Fruit fly (Drosophila melanogaster) whole organism, pupa: ENCODE measurements around the gene JMJD4.

ENCODE experiments used
- CG10348 ChIP-seq: fragments of 200-800 bp; sonication (Bioruptor generic); IDR thresholded peaks from 2 replicates; pipeline ENCODE4 v1.3.6; 2022; ENCODE audit warnings: missing biosample characterization, missing genetic modification characterization
- CG12605 ChIP-seq: fragments of 200-800 bp; sonication (Bioruptor generic); IDR thresholded peaks from 2 replicates; pipeline ENCODE4 v1.3.6; 2022; ENCODE audit warnings: missing biosample characterization, missing genetic modification characterization
- CG13204 ChIP-seq: fragments of 200-800 bp; sonication (Bioruptor generic); optimal IDR thresholded peaks from 2 replicates; lab custom pipeline; 2018; ENCODE audit warnings: missing biosample characterization, mild to moderate bottlenecking, missing genetic modification characterization, moderate library complexity
- CG14655 ChIP-seq: fragments of 200-800 bp; sonication (Bioruptor generic); optimal IDR thresholded peaks from 3 replicates; lab custom pipeline; 2017; ENCODE audit warnings: mild to moderate bottlenecking, missing biosample characterization, missing genetic modification reagents, missing genetic modification characterization
- CG15710 ChIP-seq: fragments of 200-800 bp; sonication (Bioruptor generic); optimal IDR thresholded peaks from 2 replicates; lab custom pipeline; 2018; ENCODE audit warnings: missing biosample characterization, mild to moderate bottlenecking, missing genetic modification characterization, moderate library complexity
- CG17806 ChIP-seq: fragments of 200-800 bp; sonication (Bioruptor generic); optimal IDR thresholded peaks from 2 replicates; lab custom pipeline; 2018; ENCODE audit warnings: missing biosample characterization, mild to moderate bottlenecking, missing genetic modification characterization, moderate library complexity
- CG32121 ChIP-seq: fragments of 200-800 bp; sonication (Bioruptor generic); IDR thresholded peaks from 2 replicates; pipeline ENCODE4 v1.3.6; 2022; ENCODE audit warnings: missing biosample characterization, missing genetic modification characterization
- CG34367 ChIP-seq: fragments of 200-800 bp; sonication (Bioruptor generic); optimal IDR thresholded peaks from 2 replicates; lab custom pipeline; 2018; ENCODE audit warnings: missing biosample characterization, mild to moderate bottlenecking, missing genetic modification characterization
- CG4496 ChIP-seq: fragments of 200-800 bp; sonication (Bioruptor generic); IDR thresholded peaks from 3 replicates; pipeline ENCODE4 v1.3.6; 2022; ENCODE audit warnings: missing biosample characterization, missing genetic modification characterization
- CG8159 ChIP-seq: fragments of 200-800 bp; sonication (Bioruptor generic); optimal IDR thresholded peaks from 3 replicates; lab custom pipeline; 2018; ENCODE audit warnings: missing biosample characterization, mild to moderate bottlenecking, missing genetic modification characterization, moderate library complexity
- CG8301 ChIP-seq: fragments of 200-800 bp; sonication (Bioruptor generic); optimal IDR thresholded peaks from 2 replicates; lab custom pipeline; 2018; ENCODE audit warnings: missing biosample characterization, mild to moderate bottlenecking, missing genetic modification characterization
- CG9948 ChIP-seq: fragments of 200-800 bp; sonication (Bioruptor generic); optimal IDR thresholded peaks from 2 replicates; lab custom pipeline; 2018; ENCODE audit warnings: missing biosample characterization, mild to moderate bottlenecking, missing genetic modification characterization, moderate library complexity
- D1 ChIP-seq: fragments of 200-800 bp; sonication (Bioruptor generic); optimal IDR thresholded peaks from 2 replicates; lab custom pipeline; 2018; ENCODE audit warnings: missing biosample characterization, mild to moderate bottlenecking, missing genetic modification characterization, moderate library complexity
- EcR ChIP-seq: fragments of 200-800 bp; sonication (Bioruptor generic); optimal IDR thresholded peaks from 3 replicates; lab custom pipeline; 2019; ENCODE audit warnings: missing biosample characterization, missing genetic modification characterization, mild to moderate bottlenecking, moderate library complexity, missing genetic modification reagents
- Ets98B ChIP-seq: fragments of 200-800 bp; sonication (Bioruptor generic); IDR thresholded peaks from 2 replicates; pipeline ENCODE4 v1.3.6; 2022; ENCODE audit warnings: missing biosample characterization, missing genetic modification characterization
- Pif1A ChIP-seq: fragments of 200-800 bp; sonication (Bioruptor generic); optimal IDR thresholded peaks from 3 replicates; lab custom pipeline; 2016; ENCODE audit warnings: missing biosample characterization, missing genetic modification characterization
- Pif1B ChIP-seq: fragments of 200-800 bp; sonication (Bioruptor generic); optimal IDR thresholded peaks from 3 replicates; lab custom pipeline; 2016; ENCODE audit warnings: missing biosample characterization, missing genetic modification characterization
- Snoo ChIP-seq: fragments of 200-800 bp; sonication (Bioruptor generic); optimal IDR thresholded peaks from 3 replicates; lab custom pipeline; 2017; ENCODE audit warnings: missing biosample characterization, mild to moderate bottlenecking, missing genetic modification characterization, inconsistent platforms
- fd96Ca ChIP-seq: fragments of 200-800 bp; sonication (Bioruptor generic); IDR thresholded peaks from 3 replicates; pipeline ENCODE4 v1.3.6; 2022; ENCODE audit warnings: missing biosample characterization, missing genetic modification characterization
- gl ChIP-seq: fragments of 200-800 bp; sonication (Bioruptor generic); optimal IDR thresholded peaks from 2 replicates; lab custom pipeline; 2018; ENCODE audit warnings: missing biosample characterization, mild to moderate bottlenecking, missing genetic modification characterization
- rn ChIP-seq: fragments of 200-800 bp; sonication (Bioruptor generic); IDR thresholded peaks from 2 replicates; pipeline ENCODE4 v1.3.6; 2022; ENCODE audit warnings: missing biosample characterization, missing genetic modification characterization

JMJD4 gene

DNA sequence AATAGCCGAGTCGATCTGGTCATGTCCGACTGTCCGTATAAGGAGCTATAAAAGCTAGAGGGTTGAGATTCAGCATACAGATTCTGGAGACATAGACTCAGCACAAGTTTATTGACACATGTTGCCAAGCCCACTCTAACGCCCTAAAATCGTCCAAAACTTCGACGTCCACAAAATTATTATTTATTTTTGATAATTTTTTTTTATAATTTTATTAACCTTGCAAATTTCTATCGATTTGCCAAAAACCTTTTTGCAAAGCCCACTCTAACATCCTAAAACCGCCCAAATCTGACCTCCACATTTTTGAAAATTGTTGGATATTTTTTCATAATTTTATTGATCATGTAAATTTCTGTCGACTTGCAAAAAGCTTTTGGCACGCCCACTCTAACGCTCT lies at the start of gene JMJD4:
Gene JMJD4 (minus strand): TSS at position 101 of the 400 bp plus-strand sequence.
- TF ChIP-seq Pif1B (GFP tag; lab: Kevin White, UChicago) (no peak), Pif1A (GFP tag; lab: Kevin White, UChicago) (no peak), Ets98B (GFP tag; lab: Robert Waterston, UW) (no peak), EcR (no peak), CG8301 (tag; lab: Kevin White, UChicago) (no peak), CG14655 (no peak), CG34367 (tag; lab: Kevin White, UChicago) (no peak), CG32121 (GFP tag; lab: Robert Waterston, UW) (no peak), CG13204 (GFP tag; lab: Kevin White, UChicago) (no peak), gl (no peak), fd96Ca (GFP tag; lab: Robert Waterston, UW) (no peak), CG15710 (tag; lab: Kevin White, UChicago) (no peak), CG10348 (GFP tag; lab: Robert Waterston, UW) (no peak), CG8159 (no peak), rn (GFP tag; lab: Robert Waterston, UW) (no peak), D1 (tag; lab: Kevin White, UChicago) (no peak), CG12605 (GFP tag; lab: Robert Waterston, UW) (no peak), CG17806 (no peak), CG4496 (GFP tag; lab: Robert Waterston, UW) (no peak)

DNA sequence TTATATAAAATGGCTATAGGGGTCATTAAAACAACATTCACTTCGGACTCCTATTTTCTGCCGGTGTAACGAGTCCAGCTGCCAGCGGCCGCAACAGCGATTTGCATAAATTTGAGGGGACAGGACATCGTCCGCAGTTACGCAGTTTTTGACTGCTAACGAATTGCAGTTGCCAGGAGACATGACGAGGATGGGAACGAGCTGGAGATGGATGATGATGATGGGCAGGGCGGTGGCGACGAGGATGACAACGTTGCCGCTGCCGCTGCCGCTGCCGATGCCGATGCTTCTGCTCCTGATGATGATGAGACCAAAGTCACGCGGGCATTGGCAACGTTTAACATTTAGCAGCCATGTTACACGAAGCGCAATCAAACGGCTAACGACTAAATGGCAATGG lies 43.7 kb upstream of the JMJD4 start:
- TF ChIP-seq CG12605 (GFP tag; lab: Robert Waterston, UW) (no peak), Snoo (tag; lab: Kevin White, UChicago) (no peak), CG13204 (GFP tag; lab: Kevin White, UChicago) (no peak), CG32121 (GFP tag; lab: Robert Waterston, UW) (no peak), CG14655 (no peak), CG8301 (tag; lab: Kevin White, UChicago) (no peak), CG9948 (tag; lab: Kevin White, UChicago) (no peak), CG17806 (no peak), Pif1B (GFP tag; lab: Kevin White, UChicago) (no peak), Pif1A (GFP tag; lab: Kevin White, UChicago) (no peak), D1 (tag; lab: Kevin White, UChicago) (no peak)

DNA sequence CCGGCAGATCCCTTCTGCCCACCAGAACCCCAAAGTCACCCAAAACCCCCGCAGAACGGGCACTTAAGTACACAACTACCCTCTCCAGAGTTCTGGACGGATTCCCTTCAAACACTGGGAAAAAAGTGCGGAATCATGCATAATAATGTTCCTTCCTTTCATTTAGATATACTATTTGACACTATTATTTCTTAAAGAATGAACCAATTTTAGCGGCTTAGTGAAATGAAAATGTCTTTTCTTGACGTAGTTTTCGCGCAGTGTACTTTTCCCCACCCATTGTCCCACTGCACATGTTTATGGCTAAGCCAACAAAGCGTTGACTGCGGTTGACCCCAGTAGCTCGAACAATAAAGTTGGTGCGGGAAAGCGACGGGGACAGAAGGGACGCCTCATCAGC lies 27.6 kb upstream of the JMJD4 start:
- TF ChIP-seq CG4496 (GFP tag; lab: Robert Waterston, UW) (no peak), Pif1B (GFP tag; lab: Kevin White, UChicago) (no peak), gl (no peak), CG13204 (GFP tag; lab: Kevin White, UChicago) (no peak), CG8301 (tag; lab: Kevin White, UChicago) (no peak), Ets98B (GFP tag; lab: Robert Waterston, UW) (no peak), CG17806 (no peak), CG8159 (no peak), CG32121 (GFP tag; lab: Robert Waterston, UW) (no peak), D1 (tag; lab: Kevin White, UChicago) (no peak), CG14655 (no peak)

DNA sequence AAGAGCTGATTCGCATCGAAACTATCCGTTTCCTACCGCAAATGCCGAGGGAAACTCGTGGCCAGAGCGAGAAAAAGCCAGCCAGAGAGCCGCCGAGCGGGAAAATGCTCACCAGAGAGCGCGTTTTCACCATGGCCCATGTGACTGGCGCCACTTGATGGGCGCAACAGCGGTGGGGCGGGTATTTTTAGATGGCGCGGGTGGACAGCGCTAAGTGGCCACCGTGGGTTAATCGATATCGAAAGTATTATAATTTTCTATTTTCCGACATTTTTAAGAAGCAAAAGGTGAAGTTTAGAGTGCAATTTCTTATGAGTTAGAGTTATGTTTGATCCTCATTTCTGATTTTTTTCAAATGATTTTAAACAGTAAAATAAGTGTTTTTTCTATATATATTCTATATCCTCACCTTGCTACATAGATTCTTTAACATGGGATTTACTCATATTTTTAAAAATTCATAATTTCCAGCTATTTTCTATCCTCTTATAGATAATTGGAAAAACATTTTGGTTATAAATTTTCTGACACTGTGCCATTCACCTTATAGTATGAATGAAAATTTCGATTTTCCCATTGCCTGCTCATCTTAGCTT lies 25.7 kb upstream of the JMJD4 start, which contains the start of gene Ptp36E:
Gene Ptp36E (minus strand): TSS at position 360 of the 596 bp plus-strand sequence.
- peak; percentile 81 for TF ChIP-seq CG32121 (GFP tag; lab: Robert Waterston, UW)
- TF ChIP-seq CG12605 (GFP tag; lab: Robert Waterston, UW), result peak; percentile 51
- no peak for TF ChIP-seq CG34367 (tag; lab: Kevin White, UChicago)
- peak; percentile 73 for TF ChIP-seq Ets98B (GFP tag; lab: Robert Waterston, UW)
- TF ChIP-seq CG4496 (GFP tag; lab: Robert Waterston, UW), result peak; percentile 81
- no peak for TF ChIP-seq D1 (tag; lab: Kevin White, UChicago)
- peak; percentile 76 for TF ChIP-seq CG8159
- TF ChIP-seq rn (GFP tag; lab: Robert Waterston, UW), result no peak
- peak; percentile 58 for TF ChIP-seq CG15710 (tag; lab: Kevin White, UChicago)
- TF ChIP-seq CG14655, result peak; percentile 84
- peak; percentile 55; the same call in 1 of the 3 replicates for TF ChIP-seq fd96Ca (GFP tag; lab: Robert Waterston, UW)
- TF ChIP-seq Pif1A (GFP tag; lab: Kevin White, UChicago), result peak; percentile 24
- TF ChIP-seq CG17806, result no peak
- TF ChIP-seq EcR, result no peak
- TF ChIP-seq gl, result no peak
- TF ChIP-seq CG13204 (GFP tag; lab: Kevin White, UChicago), result no peak
- TF ChIP-seq CG8301 (tag; lab: Kevin White, UChicago), result peak; percentile 77
- TF ChIP-seq CG10348 (GFP tag; lab: Robert Waterston, UW), result peak; percentile 48; the same call in 1 of the 2 replicates
- TF ChIP-seq Snoo (tag; lab: Kevin White, UChicago), result no peak
- TF ChIP-seq Pif1B (GFP tag; lab: Kevin White, UChicago), result no peak
- no peak for TF ChIP-seq CG9948 (tag; lab: Kevin White, UChicago)

DNA sequence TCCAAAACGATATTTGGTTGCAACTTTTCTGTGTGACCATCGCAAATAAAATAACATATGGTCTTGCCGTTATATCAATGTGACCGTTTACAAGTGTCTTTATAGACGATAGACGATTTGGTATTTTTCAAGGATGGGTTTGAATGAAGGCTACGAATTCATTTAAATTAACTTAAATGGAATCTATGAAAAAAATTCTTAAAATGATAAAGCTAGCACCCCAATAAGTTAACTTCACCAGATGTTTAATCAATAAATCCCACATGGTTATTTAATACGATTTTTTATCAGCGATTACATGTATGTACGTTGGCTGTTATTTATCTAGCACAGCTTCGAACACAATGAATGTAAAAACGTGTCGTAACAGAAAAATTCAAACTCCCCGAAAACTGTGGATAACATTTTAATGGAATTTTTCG lies 439 bp downstream of the JMJD4 start:
- TF ChIP-seq D1 (tag; lab: Kevin White, UChicago) (peak; percentile 71), CG8301 (tag; lab: Kevin White, UChicago) (no peak), CG4496 (GFP tag; lab: Robert Waterston, UW) (no peak)
- TF ChIP-seq, all 21 proteins: peak for 1

DNA sequence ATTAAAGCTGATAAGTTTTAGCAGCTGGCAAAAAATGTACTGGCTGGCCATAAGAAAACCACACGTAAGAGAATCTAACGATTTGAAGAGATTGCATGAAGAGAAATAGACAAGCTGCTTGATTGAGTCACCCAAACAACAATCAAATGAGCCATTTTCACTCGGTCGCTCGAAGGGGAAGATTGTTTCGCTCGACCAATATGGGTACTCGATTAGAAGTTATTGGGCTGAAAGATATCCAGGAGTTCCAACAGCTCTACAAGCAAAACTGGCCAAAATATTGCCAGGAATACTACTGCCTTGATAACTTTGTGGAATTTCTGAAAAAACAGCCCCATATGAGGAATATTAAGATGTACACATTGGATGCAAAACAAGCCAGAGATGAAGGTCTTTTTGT lies 3.2 kb downstream of the JMJD4 start, which contains the start of gene CG5783:
Gene CG5783 (plus strand): TSS at position 167 of the 400 bp plus-strand sequence.
- TF ChIP-seq gl, result no peak
- no peak for TF ChIP-seq CG8159
- TF ChIP-seq Pif1B (GFP tag; lab: Kevin White, UChicago), result no peak
- no peak for TF ChIP-seq CG17806
- no peak for TF ChIP-seq CG32121 (GFP tag; lab: Robert Waterston, UW)
